Worm (Caenorhabditis elegans) whole organism, late embryonic: ENCODE data around the gene gpa-2.

Experiments used
- C08G9.2 ChIP-seq: sonication (generic microtip); optimal IDR thresholded peaks from 2 replicates; lab custom pipeline; 2016; ENCODE audit warnings: mild to moderate bottlenecking, missing genetic modification characterization, moderate library complexity, missing compliant biosample characterization
- F13H6.1 ChIP-seq: sonication (generic microtip); optimal IDR thresholded peaks from 2 replicates; lab custom pipeline; 2016; ENCODE audit warnings: missing genetic modification characterization, missing compliant biosample characterization
- K02D7.2 ChIP-seq: sonication (generic microtip); optimal IDR thresholded peaks from 2 replicates; lab custom pipeline; 2017; ENCODE audit warnings: mild to moderate bottlenecking, missing genetic modification characterization, missing compliant biosample characterization
- Y22D7AL.16 ChIP-seq: sonication (generic microtip); optimal IDR thresholded peaks from 2 replicates; lab custom pipeline; 2016; ENCODE audit warnings: missing genetic modification characterization, missing compliant biosample characterization
- ama-1 ChIP-seq: fragments of 150-350 bp; optimal IDR thresholded peaks from 2 replicates; lab custom pipeline; 2014
- ceh-18 ChIP-seq: sonication (generic microtip); optimal IDR thresholded peaks from 2 replicates; lab custom pipeline; 2016; ENCODE audit warnings: missing genetic modification characterization, missing compliant biosample characterization
- ceh-19 ChIP-seq: fragments of 200-800 bp; sonication (Bioruptor generic); optimal IDR thresholded peaks from 2 replicates; lab custom pipeline; 2018; ENCODE audit warnings: mild to moderate bottlenecking, missing genetic modification characterization, missing compliant biosample characterization
- ceh-22 ChIP-seq: sonication (generic microtip); optimal IDR thresholded peaks from 2 replicates; lab custom pipeline; 2017; ENCODE audit warnings: missing biosample characterization, missing genetic modification characterization
- ceh-24 ChIP-seq: sonication (generic microtip); optimal IDR thresholded peaks from 2 replicates; lab custom pipeline; 2016; ENCODE audit warnings: mild to moderate bottlenecking, missing genetic modification characterization, missing compliant biosample characterization
- ceh-31 ChIP-seq: sonication (generic microtip); optimal IDR thresholded peaks from 2 replicates; lab custom pipeline; 2016; ENCODE audit warnings: missing genetic modification characterization, missing compliant biosample characterization
- ceh-34 ChIP-seq: sonication (generic microtip); optimal IDR thresholded peaks from 2 replicates; lab custom pipeline; 2016; ENCODE audit warnings: mild to moderate bottlenecking, missing genetic modification characterization, missing compliant biosample characterization
- ceh-6 ChIP-seq: fragments of 200-800 bp; sonication (Bioruptor generic); optimal IDR thresholded peaks from 2 replicates; lab custom pipeline; 2018; ENCODE audit warnings: mild to moderate bottlenecking, missing genetic modification characterization, missing compliant biosample characterization
- dve-1 ChIP-seq: sonication (generic microtip); optimal IDR thresholded peaks from 2 replicates; lab custom pipeline; 2017; ENCODE audit warnings: antibody characterized with exemption, mild to moderate bottlenecking, missing genetic modification characterization, missing compliant biosample characterization
- elt-2 ChIP-seq: sonication (generic microtip); optimal IDR thresholded peaks from 2 replicates; lab custom pipeline; 2016; ENCODE audit warnings: missing genetic modification reagents, missing genetic modification characterization, missing compliant biosample characterization
- eyg-1 ChIP-seq: sonication (generic microtip); optimal IDR thresholded peaks from 2 replicates; lab custom pipeline; 2016; ENCODE audit warnings: missing genotype, missing genetic modification characterization, missing compliant biosample characterization
- fkh-6 ChIP-seq: sonication (generic microtip); optimal IDR thresholded peaks from 2 replicates; lab custom pipeline; 2016; ENCODE audit warnings: missing genetic modification characterization, missing compliant biosample characterization
- gmeb-2 ChIP-seq: sonication (generic microtip); optimal IDR thresholded peaks from 2 replicates; lab custom pipeline; 2016; ENCODE audit warnings: missing genetic modification characterization, inconsistent platforms, missing compliant biosample characterization
- hlh-13 ChIP-seq: fragments of 200-800 bp; sonication (Bioruptor generic); optimal IDR thresholded peaks from 2 replicates; lab custom pipeline; 2018; ENCODE audit warnings: mild to moderate bottlenecking, missing genetic modification characterization, missing compliant biosample characterization
- hlh-6 ChIP-seq: sonication (generic microtip); optimal IDR thresholded peaks from 2 replicates; lab custom pipeline; 2016; ENCODE audit warnings: missing genotype, missing genetic modification characterization, missing compliant biosample characterization
- hlh-8 ChIP-seq: sonication (generic microtip); optimal IDR thresholded peaks from 2 replicates; lab custom pipeline; 2016; ENCODE audit warnings: missing genotype, missing genetic modification characterization, missing compliant biosample characterization
- lim-6 ChIP-seq: sonication (generic microtip); optimal IDR thresholded peaks from 2 replicates; lab custom pipeline; 2016; ENCODE audit warnings: missing genetic modification characterization, missing compliant biosample characterization
- mec-3 ChIP-seq: sonication (generic microtip); optimal IDR thresholded peaks from 2 replicates; lab custom pipeline; 2016; ENCODE audit warnings: borderline replicate concordance, missing genetic modification characterization, missing compliant biosample characterization
- nfya-1 ChIP-seq: sonication (generic microtip); optimal IDR thresholded peaks from 2 replicates; lab custom pipeline; 2017; ENCODE audit warnings: missing genetic modification characterization, mild to moderate bottlenecking, missing compliant biosample characterization, antibody characterized with exemption, moderate library complexity
- odd-2 ChIP-seq: sonication (generic microtip); optimal IDR thresholded peaks from 2 replicates; lab custom pipeline; 2017; ENCODE audit warnings: antibody characterized with exemption, mild to moderate bottlenecking, missing genetic modification characterization, missing compliant biosample characterization
- pag-3 ChIP-seq: sonication (generic microtip); optimal IDR thresholded peaks from 2 replicates; lab custom pipeline; 2016; ENCODE audit warnings: missing compliant biosample characterization, missing genetic modification characterization, borderline replicate concordance
- pha-2 ChIP-seq: sonication (generic microtip); optimal IDR thresholded peaks from 2 replicates; lab custom pipeline; 2017; ENCODE audit warnings: mild to moderate bottlenecking, missing genetic modification characterization, missing compliant biosample characterization
- pros-1 ChIP-seq: fragments of 150-350 bp; optimal IDR thresholded peaks from 2 replicates; lab custom pipeline; 2014; ENCODE audit warnings: missing biosample characterization, missing genetic modification reagents, missing genetic modification characterization
- ref-2 ChIP-seq: sonication (generic microtip); optimal IDR thresholded peaks from 2 replicates; lab custom pipeline; 2016; ENCODE audit warnings: missing genetic modification characterization, missing compliant biosample characterization
- sox-2 ChIP-seq: fragments of 200-800 bp; sonication (Bioruptor generic); IDR thresholded peaks from 2 replicates; pipeline ENCODE4 v1.3.6; 2022; ENCODE audit warnings: missing genetic modification reagents, missing genetic modification characterization, missing compliant biosample characterization
- sox-4 ChIP-seq: sonication (generic microtip); optimal IDR thresholded peaks from 2 replicates; lab custom pipeline; 2017; ENCODE audit warnings: mild to moderate bottlenecking, missing genetic modification characterization, inconsistent platforms, missing compliant biosample characterization
- tbx-2 ChIP-seq: sonication (generic microtip); optimal IDR thresholded peaks from 2 replicates; lab custom pipeline; 2016; ENCODE audit warnings: missing genetic modification characterization, missing compliant biosample characterization
- unc-42 ChIP-seq: sonication (generic microtip); optimal IDR thresholded peaks from 2 replicates; lab custom pipeline; 2016; ENCODE audit warnings: missing genotype, missing genetic modification characterization, missing compliant biosample characterization
- unc-55 ChIP-seq: sonication (generic microtip); optimal IDR thresholded peaks from 2 replicates; lab custom pipeline; 2017; ENCODE audit warnings: missing biosample characterization, missing genetic modification reagents, missing genetic modification characterization

Gene gpa-2

ce11 chrV:8345436-8345835 is 25.4 kb upstream of the gpa-2 start, which contains the start of gene C08D8.1:
Gene C08D8.1, plus strand, starts transcription at chrV:8345759.
- TF ChIP-seq ceh-6 (GFP tag; lab: Kevin White, UChicago) (no peak), pros-1 (tag; lab: Kevin White, UChicago) (no peak)

- TF ChIP-seq sox-4 (tag; lab: Kevin White, UChicago) (no peak), lim-6 (no peak), C08G9.2 (tag; lab: Kevin White, UChicago) (peak; percentile 32), dve-1 (tag; lab: Kevin White, UChicago) (no peak), gmeb-2 (tag; lab: Kevin White, UChicago) (no peak), ceh-18 (peak; percentile 62), ama-1 (lab: Kevin White, UChicago) (peak; percentile 89), elt-2 (tag; lab: Kevin White, UChicago) (peak; percentile 42), unc-42 (tag; lab: Kevin White, UChicago) (no peak), nfya-1 (tag; lab: Kevin White, UChicago) (peak; percentile 42), tbx-2 (tag; lab: Kevin White, UChicago) (peak; percentile 34), sox-2 (GFP tag; lab: Robert Waterston, UW) (no peak), pha-2 (no peak), unc-55 (GFP tag; lab: Kevin White, UChicago) (peak; percentile 15), K02D7.2 (no peak), eyg-1 (tag; lab: Kevin White, UChicago) (no peak), odd-2 (tag; lab: Kevin White, UChicago) (no peak), mec-3 (no peak), ceh-31 (peak; percentile 0), ref-2 (tag; lab: Kevin White, UChicago) (no peak)
These were observed 21.8 kb upstream of the gpa-2 start for ce11 chrV:8348959-8349389.

ce11 chrV:8349950-8350349 is 20.9 kb upstream of the gpa-2 start:
- TF ChIP-seq Y22D7AL.16 (tag; lab: Kevin White, UChicago), result no peak
- TF ChIP-seq unc-42 (tag; lab: Kevin White, UChicago), result no peak
- no peak for TF ChIP-seq gmeb-2 (tag; lab: Kevin White, UChicago)
- no peak for TF ChIP-seq hlh-13
- no peak for TF ChIP-seq ceh-19 (GFP tag; lab: Kevin White, UChicago)
- no peak for TF ChIP-seq hlh-6 (tag; lab: Kevin White, UChicago)
- no peak for TF ChIP-seq fkh-6 (tag; lab: Kevin White, UChicago)

- TF ChIP-seq ceh-24 (tag; lab: Kevin White, UChicago) (no peak), ceh-6 (GFP tag; lab: Kevin White, UChicago) (no peak), K02D7.2 (no peak), ceh-34 (tag; lab: Kevin White, UChicago) (no peak), ceh-22 (no peak), hlh-8 (tag; lab: Kevin White, UChicago) (no peak), pag-3 (tag; lab: Kevin White, UChicago) (no peak), mec-3 (no peak)
These were observed 19.4 kb upstream of the gpa-2 start, which contains the start of gene srsx-22 for ce11 chrV:8351371-8351770. Gene srsx-22, plus strand, starts transcription at chrV:8351671.

- TF ChIP-seq F13H6.1 (tag; lab: Kevin White, UChicago), result no peak
These were observed 15.2 kb upstream of the gpa-2 start, which contains the start of gene mom-2 for ce11 chrV:8355435-8356212. Gene mom-2, plus strand, starts transcription at chrV:8355988.
